Worm (Caenorhabditis elegans) whole organism, L1 larva: ENCODE data around the gene msp-53.
"Not testable (repeated sequence)": the region's sequence is repeated elsewhere in the genome, so short reads cannot be mapped to it uniquely, and the experiment has no call there.

Experiments
- C16A3.4 ChIP-seq: fragments of 150-350 bp; optimal IDR thresholded peaks from 2 replicates; lab custom pipeline; 2014; ENCODE audit warnings: missing biosample characterization, missing genetic modification characterization
- F16B12.6 ChIP-seq: fragments of 150-350 bp; optimal IDR thresholded peaks from 2 replicates; lab custom pipeline; 2014; ENCODE audit warnings: missing biosample characterization, missing genetic modification characterization
- Y116A8C.19 ChIP-seq: sonication (generic microtip); optimal IDR thresholded peaks from 2 replicates; lab custom pipeline; 2016; ENCODE audit warnings: missing compliant biosample characterization, missing genetic modification characterization, borderline replicate concordance
- aha-1 ChIP-seq: fragments of 150-350 bp; optimal IDR thresholded peaks from 2 replicates; lab custom pipeline; 2014; ENCODE audit warnings: missing biosample characterization, missing genetic modification characterization
- alr-1 ChIP-seq: fragments of 200-800 bp; sonication (Bioruptor generic); optimal IDR thresholded peaks from 2 replicates; lab custom pipeline; 2018; ENCODE audit warnings: borderline replicate concordance, mild to moderate bottlenecking, missing genetic modification characterization, missing compliant biosample characterization
- ceh-88 ChIP-seq: fragments of 200-800 bp; sonication (Bioruptor generic); IDR thresholded peaks from 2 replicates; pipeline ENCODE4 v1.3.6; 2022; ENCODE audit warnings: missing genetic modification characterization, missing compliant biosample characterization
- ces-1 ChIP-seq: fragments of 150-350 bp; optimal IDR thresholded peaks from 2 replicates; lab custom pipeline; 2014; ENCODE audit warnings: missing biosample characterization, missing genetic modification reagents, missing genetic modification characterization
- dpl-1 ChIP-seq, 3 experiments: fragments of 150-350 bp in 2 of 3; sonication (generic microtip) in 1 of 3; optimal IDR thresholded peaks; 2 replicates each; lab custom pipeline; 2014 to 2017; ENCODE audit warnings: missing biosample characterization in 3 of 3, missing genetic modification characterization in 3 of 3, missing genetic modification reagents in 3 of 3
- dsc-1 ChIP-seq: sonication (generic microtip); optimal IDR thresholded peaks from 2 replicates; lab custom pipeline; 2016; ENCODE audit warnings: mild to moderate bottlenecking, missing genetic modification characterization, missing compliant biosample characterization
- efl-1 ChIP-seq, 4 experiments: fragments of 150-350 bp; optimal IDR thresholded peaks in 3 of 4; peaks in 1 of 4; 1 replicate in 1 of 4; 2 replicates in 3 of 4; lab custom pipeline; 2014; ENCODE audit warnings: missing biosample characterization in 2 of 4, missing genetic modification characterization in 2 of 4, missing genetic modification reagents in 2 of 4
- elt-3 ChIP-seq, 6 experiments: fragments of 150-350 bp in 1 of 6; sonication (generic microtip); optimal IDR thresholded peaks; 2 replicates each; lab custom pipeline; 2017 to 2018; ENCODE audit warnings: missing biosample characterization in 6 of 6, missing genetic modification characterization in 6 of 6, inconsistent platforms in 1 of 6
- fkh-10 ChIP-seq: sonication (generic microtip); optimal IDR thresholded peaks from 2 replicates; lab custom pipeline; 2017; ENCODE audit warnings: missing biosample characterization, missing genetic modification reagents, missing genetic modification characterization
- fkh-8 ChIP-seq: sonication (generic microtip); optimal IDR thresholded peaks from 2 replicates; lab custom pipeline; 2016; ENCODE audit warnings: mild to moderate bottlenecking, missing genetic modification characterization, missing compliant biosample characterization
- fos-1 ChIP-seq: fragments of 150-350 bp; optimal IDR thresholded peaks from 2 replicates; lab custom pipeline; 2014; ENCODE audit warnings: missing biosample characterization, missing genetic modification characterization
- hpl-2 ChIP-seq: fragments of 150-350 bp; optimal IDR thresholded peaks from 2 replicates; lab custom pipeline; 2014; ENCODE audit warnings: missing biosample characterization, missing genetic modification reagents, missing genetic modification characterization
- isw-1 ChIP-seq: fragments of 200-800 bp; sonication (Bioruptor generic); IDR thresholded peaks from 2 replicates; pipeline ENCODE4 v1.3.6; 2022; ENCODE audit warnings: missing genetic modification characterization, missing compliant biosample characterization
- jun-1 ChIP-seq: fragments of 150-350 bp; optimal IDR thresholded peaks from 2 replicates; lab custom pipeline; 2014; ENCODE audit warnings: missing biosample characterization, missing genetic modification reagents, missing genetic modification characterization
- lin-14 ChIP-seq: fragments of 200-800 bp; sonication (Bioruptor generic); optimal IDR thresholded peaks from 2 replicates; lab custom pipeline; 2018; ENCODE audit warnings: mild to moderate bottlenecking, missing genetic modification characterization, moderate library complexity, missing compliant biosample characterization
- lin-39 ChIP-seq: fragments of 150-350 bp; optimal IDR thresholded peaks from 2 replicates; lab custom pipeline; 2014; ENCODE audit warnings: missing biosample characterization, missing genetic modification reagents, missing genetic modification characterization
- lir-3 ChIP-seq: sonication (generic microtip); optimal IDR thresholded peaks from 2 replicates; lab custom pipeline; 2016; ENCODE audit warnings: mild to moderate bottlenecking, missing genetic modification characterization, moderate library complexity, missing compliant biosample characterization; ENCODE audit not compliant: poor library complexity
- mab-9 ChIP-seq: fragments of 200-800 bp; sonication (Bioruptor generic); IDR thresholded peaks from 2 replicates; pipeline ENCODE4 v1.3.6; 2022; ENCODE audit warnings: missing genetic modification reagents, missing genetic modification characterization, missing compliant biosample characterization
- mdl-1 ChIP-seq, 2 experiments: fragments of 150-350 bp; optimal IDR thresholded peaks; 2 replicates each; lab custom pipeline; 2014 to 2017; ENCODE audit warnings: missing biosample characterization in 2 of 2, missing genetic modification characterization in 2 of 2, inconsistent platforms in 1 of 2
- mep-1 ChIP-seq: fragments of 150-350 bp; optimal IDR thresholded peaks from 2 replicates; lab custom pipeline; 2014; ENCODE audit warnings: missing biosample characterization, missing genetic modification characterization
- nhr-11 ChIP-seq: fragments of 150-350 bp; optimal IDR thresholded peaks from 2 replicates; lab custom pipeline; 2014; ENCODE audit warnings: missing biosample characterization, missing genetic modification characterization
- nhr-12 ChIP-seq: sonication (generic microtip); optimal IDR thresholded peaks from 2 replicates; lab custom pipeline; 2017; ENCODE audit warnings: missing biosample characterization, missing genetic modification characterization
- nhr-19 ChIP-seq: fragments of 200-800 bp; sonication (Bioruptor generic); conservative IDR thresholded peaks from 2 replicates; pipeline ENCODE4 v1.3.6; 2022; ENCODE audit warnings: missing genetic modification characterization, missing compliant biosample characterization
- nhr-237 ChIP-seq: fragments of 150-350 bp; optimal IDR thresholded peaks from 2 replicates; lab custom pipeline; 2014; ENCODE audit warnings: missing biosample characterization, missing genetic modification characterization
- nhr-28 ChIP-seq: fragments of 150-350 bp; optimal IDR thresholded peaks from 2 replicates; lab custom pipeline; 2014; ENCODE audit warnings: missing biosample characterization, missing genetic modification characterization
- nhr-47 ChIP-seq: sonication (generic microtip); optimal IDR thresholded peaks from 2 replicates; lab custom pipeline; 2016; ENCODE audit warnings: mild to moderate bottlenecking, missing genetic modification characterization, moderate library complexity, missing compliant biosample characterization
- nhr-71 ChIP-seq: sonication (generic microtip); optimal IDR thresholded peaks from 2 replicates; lab custom pipeline; 2016; ENCODE audit warnings: mild to moderate bottlenecking, missing genetic modification characterization, moderate library complexity, missing compliant biosample characterization
- nhr-77 ChIP-seq: fragments of 150-350 bp; optimal IDR thresholded peaks from 2 replicates; lab custom pipeline; 2014; ENCODE audit warnings: missing biosample characterization, missing genetic modification characterization
- nhr-85 ChIP-seq: sonication (generic microtip); peaks from one replicate; lab custom pipeline; 2016; ENCODE audit warnings: missing genetic modification characterization, inconsistent platforms, missing compliant biosample characterization
- pag-3 ChIP-seq: sonication (generic microtip); optimal IDR thresholded peaks from 2 replicates; lab custom pipeline; 2017; ENCODE audit warnings: missing genetic modification characterization, mild to moderate bottlenecking, missing compliant biosample characterization, antibody characterized with exemption, borderline replicate concordance; ENCODE audit not compliant: insufficient read depth
- skn-1 ChIP-seq: fragments of 150-350 bp; optimal IDR thresholded peaks from 2 replicates; lab custom pipeline; 2014; ENCODE audit warnings: missing biosample characterization, missing genetic modification characterization
- snu-23 ChIP-seq: sonication (generic microtip); optimal IDR thresholded peaks from 2 replicates; lab custom pipeline; 2016; ENCODE audit warnings: missing genetic modification characterization, missing compliant biosample characterization
- sox-4 ChIP-seq: sonication (generic microtip); optimal IDR thresholded peaks from 2 replicates; lab custom pipeline; 2016; ENCODE audit warnings: missing genetic modification characterization, missing compliant biosample characterization
- tbx-2 ChIP-seq: sonication (generic microtip); optimal IDR thresholded peaks from 2 replicates; lab custom pipeline; 2016; ENCODE audit warnings: missing genetic modification characterization, missing compliant biosample characterization
- unc-130 ChIP-seq: fragments of 150-350 bp; optimal IDR thresholded peaks from 2 replicates; lab custom pipeline; 2017; ENCODE audit warnings: missing biosample characterization, missing genetic modification characterization, inconsistent platforms
- zag-1 ChIP-seq: fragments of 150-350 bp; optimal IDR thresholded peaks from 2 replicates; lab custom pipeline; 2014; ENCODE audit warnings: missing biosample characterization, missing genetic modification characterization
- ztf-11 ChIP-seq, 2 experiments: sonication (generic microtip); optimal IDR thresholded peaks; 2 replicates each; lab custom pipeline; 2016 to 2017; ENCODE audit warnings: missing genetic modification characterization in 2 of 2, missing biosample characterization in 1 of 2, missing compliant biosample characterization in 1 of 2

msp-53 gene

DNA sequence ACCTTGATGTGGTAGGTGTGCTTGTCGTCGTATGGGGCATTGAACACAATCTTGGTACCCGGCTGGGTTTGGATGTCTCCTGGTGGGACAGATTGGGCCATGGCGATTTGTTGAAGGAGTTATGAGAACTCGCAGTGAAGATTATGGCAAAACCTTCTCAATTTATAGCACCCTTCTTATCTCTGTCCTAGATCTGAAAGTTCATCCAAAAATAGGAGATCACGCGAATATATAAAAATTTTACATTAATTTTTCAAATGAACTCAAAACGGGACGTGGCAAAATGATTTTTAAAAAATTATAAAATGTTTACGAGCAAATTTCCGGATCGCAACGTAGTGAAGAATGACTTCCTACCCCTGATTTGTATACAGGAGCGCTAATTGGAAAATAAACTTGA lies at the start of gene msp-53:
Gene msp-53 (minus strand): TSS at position 101 of the 400 bp plus-strand sequence.
- TF ChIP-seq nhr-47 (tag; lab: Kevin White, UChicago); mab-9 (GFP tag; lab: Robert Waterston, UW); lir-3: not testable (repeated sequence)
- TF ChIP-seq, all 84 proteins: peak for 0; not testable (repeated sequence) for 84

DNA sequence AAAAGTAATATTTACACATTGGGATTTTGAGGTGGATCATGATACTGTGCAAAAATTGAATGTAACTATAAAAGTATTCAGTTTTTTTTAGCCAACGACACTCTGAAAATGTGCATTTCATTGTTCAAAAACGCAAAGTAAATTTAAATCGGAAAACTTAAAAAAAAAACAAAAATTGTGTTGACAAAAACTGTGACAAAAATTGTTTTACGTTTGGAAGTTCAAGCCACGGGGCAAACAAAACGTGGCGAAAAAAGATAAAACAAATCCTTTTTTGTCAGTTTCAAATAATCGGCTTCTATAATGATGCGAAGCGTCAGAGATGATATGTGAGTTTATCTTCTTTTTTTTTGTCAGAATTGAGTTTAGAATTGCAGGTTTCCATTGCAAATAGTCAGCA lies 46.7 kb upstream of the msp-53 start, which contains the start of gene AC7.3:
Gene AC7.3 (plus strand): TSS at position 301 of the 400 bp plus-strand sequence.
- TF ChIP-seq ces-1 (no peak), alr-1 (no peak), ztf-11 (tag; optimal IDR thresholded peaks at IDR 0.05; lab: Kevin White, UChicago) (no peak), fos-1 (tag; lab: Kevin White, UChicago) (no peak), lir-3 (no peak)

DNA sequence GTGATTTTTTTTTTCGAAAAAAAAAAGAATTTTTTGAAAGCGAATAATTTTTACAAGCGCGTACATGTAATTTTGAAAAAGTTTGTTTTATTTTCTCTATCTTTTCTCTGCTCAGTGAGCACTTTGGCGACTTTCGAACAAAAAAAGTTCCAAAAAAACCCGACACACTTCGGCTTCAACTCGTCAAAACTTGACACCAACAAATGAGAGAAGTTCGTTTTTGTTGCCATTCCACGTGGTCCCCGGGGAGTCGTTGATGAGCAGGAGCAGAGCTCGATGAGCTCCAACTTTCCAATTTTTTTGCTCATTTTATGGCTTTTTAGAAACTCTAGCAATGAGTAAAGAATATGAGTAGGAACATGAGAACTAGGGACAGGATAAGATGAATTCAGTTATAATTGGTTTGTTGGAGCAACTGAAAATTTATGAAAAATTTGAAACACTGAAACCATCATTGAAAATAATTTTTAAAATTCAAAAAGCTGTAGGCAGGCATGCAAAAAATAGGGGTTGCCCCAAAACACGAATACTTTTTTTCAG lies 45.6 kb upstream of the msp-53 start:
- TF ChIP-seq isw-1 (no peak), pag-3 (tag; lab: Kevin White, UChicago) (no peak), nhr-85 (tag; lab: Kevin White, UChicago) (peak; percentile 20)

DNA sequence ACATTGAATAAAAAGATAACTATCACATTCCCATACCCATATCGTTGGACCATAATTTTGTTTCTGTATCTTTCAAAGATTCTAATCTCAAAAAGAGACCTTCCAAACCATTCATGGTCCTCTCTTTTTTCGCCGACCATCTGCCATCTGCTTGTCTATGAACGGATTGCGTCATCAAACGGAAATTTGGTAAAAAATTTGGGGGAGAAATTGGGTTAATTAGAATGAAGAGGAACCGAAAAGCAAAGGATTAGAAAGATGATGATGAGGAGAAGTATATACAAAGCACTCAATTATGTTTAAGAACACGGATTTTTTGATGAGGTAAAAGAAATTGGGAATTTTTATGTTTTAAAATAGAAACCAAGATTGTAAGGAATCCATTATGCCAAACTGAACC lies 45.1 kb upstream of the msp-53 start:
- TF ChIP-seq nhr-77 (tag; lab: Kevin White, UChicago) (no peak), efl-1 (optimal IDR thresholded peaks at IDR 0.05; lab: Kevin White, UChicago) (no peak), efl-1 (GFP tag; optimal IDR thresholded peaks at IDR 0.05 in 1 of 2; lab: Kevin White, UChicago) (peak in 1 of 2 experiments; percentile 55), unc-130 (no peak)

DNA sequence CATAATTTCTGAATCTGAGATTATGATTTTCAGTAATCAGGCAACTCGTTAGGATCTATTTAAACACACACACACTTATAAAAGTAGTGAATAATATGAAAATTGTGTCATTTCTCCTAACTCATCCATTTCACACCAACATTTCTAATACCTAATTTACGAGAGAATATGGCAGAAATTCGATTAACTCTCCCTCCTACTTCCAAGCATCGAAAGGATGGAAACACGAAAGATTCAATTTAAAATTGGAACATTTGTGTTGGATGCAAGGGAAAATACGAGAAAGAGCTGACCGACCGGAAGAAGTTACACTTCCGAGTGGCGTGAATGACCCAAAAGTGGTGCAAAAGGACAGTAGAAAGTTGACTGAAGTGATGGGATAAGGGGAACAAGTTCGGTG lies 44.1 kb upstream of the msp-53 start:
- TF ChIP-seq nhr-237: no peak
- TF ChIP-seq ces-1: no peak
- no peak for TF ChIP-seq alr-1
- no peak for TF ChIP-seq aha-1
- no peak for TF ChIP-seq mep-1 (tag; lab: Kevin White, UChicago)
- TF ChIP-seq, all 84 proteins: peak for 0

DNA sequence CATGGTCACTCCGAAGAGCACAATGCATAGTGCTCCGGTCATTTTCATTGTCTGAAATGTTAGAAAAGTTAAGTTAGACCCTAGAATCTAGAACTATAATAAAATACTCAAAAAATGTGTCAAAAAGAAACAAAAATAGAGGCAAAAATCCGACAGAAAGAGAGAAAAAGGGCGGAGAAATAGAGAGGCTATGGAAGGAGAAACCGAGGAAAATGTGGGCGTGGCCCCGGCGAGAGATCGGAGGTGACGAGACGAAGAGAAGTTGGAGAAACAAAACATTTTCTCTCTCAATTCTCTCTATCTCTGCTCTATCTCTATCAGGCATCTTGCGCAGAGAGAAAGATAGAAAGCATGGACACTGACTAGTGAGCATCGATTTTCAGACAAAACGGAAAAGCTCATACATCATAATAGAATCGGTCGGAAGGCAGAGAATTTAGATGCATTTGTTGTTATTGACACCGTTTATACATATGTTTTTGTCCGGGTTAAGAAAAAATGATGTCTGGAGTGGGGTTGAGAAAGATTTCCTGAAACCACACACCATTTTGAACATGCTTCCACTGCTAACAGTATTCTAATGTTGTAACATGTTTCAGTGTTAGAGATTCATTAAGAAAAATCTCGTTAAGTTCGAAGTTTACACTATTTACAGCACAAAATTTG lies 38.5 kb upstream of the msp-53 start, which contains the start of gene C02B10.3:
Gene C02B10.3 (minus strand): TSS at position 51 of the 666 bp plus-strand sequence.
- no peak for TF ChIP-seq nhr-11 (tag; lab: Kevin White, UChicago)
- TF ChIP-seq snu-23 (GFP tag; lab: Kevin White, UChicago): peak; percentile 46
- TF ChIP-seq unc-130: no peak
- TF ChIP-seq alr-1: no peak
- no peak for TF ChIP-seq dpl-1 (GFP tag; optimal IDR thresholded peaks at IDR 0.05; lab: Kevin White, UChicago)
- no peak for TF ChIP-seq Y116A8C.19 (tag; lab: Kevin White, UChicago)
- peak; percentile 60 for TF ChIP-seq fkh-8 (tag; lab: Kevin White, UChicago)
- no peak for TF ChIP-seq ceh-88 (GFP tag; lab: Robert Waterston, UW)
- TF ChIP-seq F16B12.6 (tag; lab: Kevin White, UChicago): peak; percentile 19
- TF ChIP-seq nhr-12 (tag; lab: Kevin White, UChicago): no peak
- no peak for TF ChIP-seq nhr-71 (tag; lab: Kevin White, UChicago)
- TF ChIP-seq efl-1 (optimal IDR thresholded peaks at IDR 0.05; lab: Kevin White, UChicago): peak; percentile 36 to 44
- peak in 1 of 2 experiments; percentile 78 for TF ChIP-seq efl-1 (GFP tag; optimal IDR thresholded peaks at IDR 0.05 in 1 of 2; lab: Kevin White, UChicago)
- TF ChIP-seq nhr-77 (tag; lab: Kevin White, UChicago): peak; percentile 12
- TF ChIP-seq nhr-28: no peak
- no peak for TF ChIP-seq elt-3 (tag; optimal IDR thresholded peaks at IDR 0.05; lab: Kevin White, UChicago)
- peak; percentile 81 for TF ChIP-seq lin-14 (GFP tag; lab: Kevin White, UChicago)
- no peak for TF ChIP-seq sox-4 (tag; lab: Kevin White, UChicago)
- peak; percentile 53 for TF ChIP-seq skn-1 (tag; lab: Kevin White, UChicago)
- TF ChIP-seq mab-9 (GFP tag; lab: Robert Waterston, UW): no peak
- peak; percentile 25 for TF ChIP-seq tbx-2 (tag; lab: Kevin White, UChicago)
- TF ChIP-seq nhr-19 (GFP tag; lab: Robert Waterston, UW): no peak
- TF ChIP-seq fos-1 (tag; lab: Kevin White, UChicago): no peak
- TF ChIP-seq mdl-1 (tag; optimal IDR thresholded peaks at IDR 0.05; lab: Kevin White, UChicago): no peak
- no peak for TF ChIP-seq dsc-1 (tag; lab: Kevin White, UChicago)
- no peak for TF ChIP-seq hpl-2
- no peak for TF ChIP-seq ztf-11 (tag; optimal IDR thresholded peaks at IDR 0.05; lab: Kevin White, UChicago)
- peak; percentile 24 for TF ChIP-seq zag-1 (tag; lab: Kevin White, UChicago)
- peak; percentile 40 for TF ChIP-seq fkh-10
- TF ChIP-seq lin-39 (tag; lab: Kevin White, UChicago): no peak
- TF ChIP-seq C16A3.4 (tag; lab: Kevin White, UChicago): no peak
- TF ChIP-seq jun-1 (tag; lab: Kevin White, UChicago): no peak
